Fruit fly (Drosophila melanogaster): ENCODE measurements around the gene EloA.

EloA gene

dm6 chr3R:23221680-23222148 lies 29.6 kb upstream of the EloA start (continued):
- peak; percentile 18 for TF ChIP-seq CG12769 (tag; optimal IDR thresholded peaks at IDR 0.05)
- no peak for TF ChIP-seq bigmax (GFP tag; optimal IDR thresholded peaks at IDR 0.05)
- TF ChIP-seq Tbp (GFP tag; optimal IDR thresholded peaks at IDR 0.05): no peak
- 0 out of 2 replicates have a peak, but pooled peaks have one; percentile 50 for TF ChIP-seq sna (GFP tag; IDR thresholded peaks at IDR 0.05; ENCODE audit: partially characterized antibody)
- peak; percentile 61 for TF ChIP-seq sqz (GFP tag; optimal IDR thresholded peaks at IDR 0.05)
- no peak for TF ChIP-seq CG2889 (GFP tag; IDR thresholded peaks at IDR 0.05)
- TF ChIP-seq lov (optimal IDR thresholded peaks at IDR 0.05): no peak
- TF ChIP-seq lov (GFP tag; IDR thresholded peaks at IDR 0.05): no peak
- peak; percentile 42 for TF ChIP-seq mirr (GFP tag; optimal IDR thresholded peaks at IDR 0.05)
- peak; percentile 81 for TF ChIP-seq Med (GFP tag)
- TF ChIP-seq CG9932 (GFP tag; IDR thresholded peaks at IDR 0.05): no peak
- TF ChIP-seq danr (GFP tag; IDR thresholded peaks at IDR 0.05): no peak
- TF ChIP-seq CG7928 (GFP tag; optimal IDR thresholded peaks at IDR 0.05): no peak
- no peak for TF ChIP-seq CG33213 (GFP tag; optimal IDR thresholded peaks at IDR 0.05)
- TF ChIP-seq sug (tag; optimal IDR thresholded peaks at IDR 0.05): peak; percentile 2
- no peak for TF ChIP-seq CG10147 (GFP tag; optimal IDR thresholded peaks at IDR 0.05)
- TF ChIP-seq CG34224 (GFP tag; IDR thresholded peaks at IDR 0.05; ENCODE audit: partially characterized antibody): no peak
- no peak for TF ChIP-seq CG6854 (GFP tag; optimal IDR thresholded peaks at IDR 0.05)
- TF ChIP-seq CG14965 (GFP tag; optimal IDR thresholded peaks at IDR 0.05; ENCODE audit: borderline replicate concordance): no peak
- no peak for TF ChIP-seq Xbp1 (GFP tag; optimal IDR thresholded peaks at IDR 0.05)
- TF ChIP-seq PHDP (tag; optimal IDR thresholded peaks at IDR 0.05): no peak
- TF ChIP-seq CG4617 (GFP tag; optimal IDR thresholded peaks at IDR 0.05; ENCODE audit: borderline replicate concordance): no peak
- no peak for TF ChIP-seq CG43689 (GFP tag; IDR thresholded peaks at IDR 0.05)
- TF ChIP-seq ftz-f1 (GFP tag; optimal IDR thresholded peaks at IDR 0.05): peak; percentile 51
- no peak for TF ChIP-seq CG17912 (GFP tag; optimal IDR thresholded peaks at IDR 0.05)
- TF ChIP-seq CG2712 (tag; optimal IDR thresholded peaks at IDR 0.05): no peak
- peak; percentile 33 for TF ChIP-seq CG9797 (GFP tag; optimal IDR thresholded peaks at IDR 0.05)
- no peak for TF ChIP-seq sisA (GFP tag; IDR thresholded peaks at IDR 0.05)
- no peak for TF ChIP-seq Doc2 (GFP tag; IDR thresholded peaks at IDR 0.05)
- no peak for TF ChIP-seq CG9817 (tag; optimal IDR thresholded peaks at IDR 0.05)
- TF ChIP-seq CG12071 (GFP tag; optimal IDR thresholded peaks at IDR 0.05): no peak
- no peak for TF ChIP-seq CG31365 (tag; optimal IDR thresholded peaks at IDR 0.05)
- TF ChIP-seq wor (GFP tag; IDR thresholded peaks at IDR 0.05): no peak
- TF ChIP-seq klu (GFP tag; IDR thresholded peaks at IDR 0.05): no peak
- no peak for TF ChIP-seq D19A (tag; optimal IDR thresholded peaks at IDR 0.05)
- no peak for TF ChIP-seq gcm (GFP tag; optimal IDR thresholded peaks at IDR 0.05)
- no peak for TF ChIP-seq Gsc (GFP tag; IDR thresholded peaks at IDR 0.05)
- TF ChIP-seq pho (GFP tag; optimal IDR thresholded peaks at IDR 0.05): peak; percentile 0
- TF ChIP-seq Hr39 (optimal IDR thresholded peaks at IDR 0.05): no peak
- TF ChIP-seq lbe (GFP tag; optimal IDR thresholded peaks at IDR 0.05): peak; percentile 67
- TF ChIP-seq emc (GFP tag; optimal IDR thresholded peaks at IDR 0.05): no peak
- TF ChIP-seq Chrac-16 (GFP tag; optimal IDR thresholded peaks at IDR 0.05): no peak
- TF ChIP-seq onecut (GFP tag; IDR thresholded peaks at IDR 0.05): no peak
- TF ChIP-seq CG8388 (GFP tag; optimal IDR thresholded peaks at IDR 0.05): no peak
- peak in 1 of 2 experiments; percentile 31 for TF ChIP-seq Trl (optimal IDR thresholded peaks at IDR 0.05)
- TF ChIP-seq Trl (GFP tag; optimal IDR thresholded peaks at IDR 0.05): no peak
- peak; percentile 47; the same call in 1 of the 4 replicates for TF ChIP-seq Dll (GFP tag; IDR thresholded peaks at IDR 0.05; ENCODE audit: partially characterized antibody)
- no peak for TF ChIP-seq sob (GFP tag; IDR thresholded peaks at IDR 0.05)
- no peak for TF ChIP-seq salm (tag; optimal IDR thresholded peaks at IDR 0.05)
- peak; percentile 50 for TF ChIP-seq CG18599 (GFP tag; optimal IDR thresholded peaks at IDR 0.05)
- no peak for TF ChIP-seq CG2678 (tag; optimal IDR thresholded peaks at IDR 0.05)
- no peak for TF ChIP-seq sens-2 (GFP tag; IDR thresholded peaks at IDR 0.05)
